Worm (Caenorhabditis elegans): ENCODE results near the gene F11C1.4.

Gene F11C1.4

ce11 chrX:12996161-12996560, 19.3 kb downstream of the F11C1.4 start:
- TF ChIP-seq B0310.2 (tag; optimal IDR thresholded peaks at IDR 0.05) (no peak), pes-1 (GFP tag; IDR thresholded peaks at IDR 0.05) (no peak), aly-1 (tag; optimal IDR thresholded peaks at IDR 0.05) (no peak), hmbx-1 (tag; optimal IDR thresholded peaks at IDR 0.05) (no peak), ceh-13 (GFP tag; optimal IDR thresholded peaks at IDR 0.05) (no peak)

- TF ChIP-seq ets-7 (tag; optimal IDR thresholded peaks at IDR 0.05) (no peak), tbx-37 (GFP tag; conservative IDR thresholded peaks at IDR 0.05) (no peak), aly-1 (tag; optimal IDR thresholded peaks at IDR 0.05) (no peak), hmg-4 (GFP tag; optimal IDR thresholded peaks at IDR 0.05) (no peak), ceh-13 (GFP tag; optimal IDR thresholded peaks at IDR 0.05) (no peak), F13C5.2 (tag; optimal IDR thresholded peaks at IDR 0.05) (no peak), scrt-1 (GFP tag; IDR thresholded peaks at IDR 0.05) (no peak), tra-4 (tag; optimal IDR thresholded peaks at IDR 0.05) (no peak), tbx-11 (GFP tag; IDR thresholded peaks at IDR 0.05) (no peak), ama-1 (optimal IDR thresholded peaks at IDR 0.05) (no peak), hnd-1 (tag; optimal IDR thresholded peaks at IDR 0.05) (no peak), hmbx-1 (tag; optimal IDR thresholded peaks at IDR 0.05) (no peak), pes-1 (GFP tag; IDR thresholded peaks at IDR 0.05) (no peak), B0310.2 (tag; optimal IDR thresholded peaks at IDR 0.05) (no peak), flt-1 (GFP tag; IDR thresholded peaks at IDR 0.05) (no peak), ceh-36 (tag; optimal IDR thresholded peaks at IDR 0.05) (no peak), sea-1 (GFP tag; conservative IDR thresholded peaks at IDR 0.05) (no peak)
These were observed 22.7 kb downstream of the F11C1.4 start for ce11 chrX:12999567-12999966.

- no peak for TF ChIP-seq flt-1 (GFP tag; IDR thresholded peaks at IDR 0.05)
- TF ChIP-seq ama-1 (optimal IDR thresholded peaks at IDR 0.05) = no peak
- no peak for TF ChIP-seq pes-1 (GFP tag; IDR thresholded peaks at IDR 0.05)
- no peak for TF ChIP-seq tbx-11 (GFP tag; IDR thresholded peaks at IDR 0.05)
- no peak for TF ChIP-seq scrt-1 (GFP tag; IDR thresholded peaks at IDR 0.05)
- TF ChIP-seq tbx-37 (GFP tag; conservative IDR thresholded peaks at IDR 0.05) = no peak
- no peak for TF ChIP-seq hmg-4 (GFP tag; optimal IDR thresholded peaks at IDR 0.05)
- TF ChIP-seq ceh-13 (GFP tag; optimal IDR thresholded peaks at IDR 0.05) = no peak
- TF ChIP-seq hnd-1 (tag; optimal IDR thresholded peaks at IDR 0.05) = no peak
- TF ChIP-seq B0310.2 (tag; optimal IDR thresholded peaks at IDR 0.05) = no peak
- no peak for TF ChIP-seq hmbx-1 (tag; optimal IDR thresholded peaks at IDR 0.05)
- TF ChIP-seq sea-1 (GFP tag; conservative IDR thresholded peaks at IDR 0.05) = no peak
- no peak for TF ChIP-seq tra-4 (tag; optimal IDR thresholded peaks at IDR 0.05)
- TF ChIP-seq ets-7 (tag; optimal IDR thresholded peaks at IDR 0.05) = no peak
These were observed 24.0 kb downstream of the F11C1.4 start for ce11 chrX:13000837-13001236.

ce11 chrX:13002322-13002721, 25.4 kb downstream of the F11C1.4 start:
- no peak for TF ChIP-seq B0310.2 (tag; optimal IDR thresholded peaks at IDR 0.05)

ce11 chrX:13003092-13003491, 26.2 kb downstream of the F11C1.4 start:
- TF ChIP-seq flt-1 (GFP tag; IDR thresholded peaks at IDR 0.05) (no peak), sea-1 (GFP tag; conservative IDR thresholded peaks at IDR 0.05) (no peak), tra-4 (tag; optimal IDR thresholded peaks at IDR 0.05) (no peak), pes-1 (GFP tag; IDR thresholded peaks at IDR 0.05) (no peak), ceh-13 (GFP tag; optimal IDR thresholded peaks at IDR 0.05) (no peak), tbx-11 (GFP tag; IDR thresholded peaks at IDR 0.05) (no peak)

ce11 chrX:13004491-13005093, 27.7 kb downstream of the F11C1.4 start:
- TF ChIP-seq flt-1 (GFP tag; IDR thresholded peaks at IDR 0.05) = no peak
- no peak for TF ChIP-seq sea-1 (GFP tag; conservative IDR thresholded peaks at IDR 0.05)
- TF ChIP-seq ceh-36 (tag; optimal IDR thresholded peaks at IDR 0.05) = no peak
- no peak for TF ChIP-seq hmbx-1 (tag; optimal IDR thresholded peaks at IDR 0.05)
- no peak for TF ChIP-seq aly-1 (tag; optimal IDR thresholded peaks at IDR 0.05)
- no peak for TF ChIP-seq ets-7 (tag; optimal IDR thresholded peaks at IDR 0.05)
- no peak for TF ChIP-seq ceh-13 (GFP tag; optimal IDR thresholded peaks at IDR 0.05)
- TF ChIP-seq B0310.2 (tag; optimal IDR thresholded peaks at IDR 0.05) = no peak
- no peak for TF ChIP-seq hnd-1 (tag; optimal IDR thresholded peaks at IDR 0.05)
- no peak for TF ChIP-seq ama-1 (optimal IDR thresholded peaks at IDR 0.05)
- TF ChIP-seq tbx-11 (GFP tag; IDR thresholded peaks at IDR 0.05) = no peak
- TF ChIP-seq tbx-37 (GFP tag; conservative IDR thresholded peaks at IDR 0.05) = no peak
- no peak for TF ChIP-seq hmg-4 (GFP tag; optimal IDR thresholded peaks at IDR 0.05)
- TF ChIP-seq F13C5.2 (tag; optimal IDR thresholded peaks at IDR 0.05) = no peak
- no peak for TF ChIP-seq pes-1 (GFP tag; IDR thresholded peaks at IDR 0.05)
- no peak for TF ChIP-seq tra-4 (tag; optimal IDR thresholded peaks at IDR 0.05)
- no peak for TF ChIP-seq scrt-1 (GFP tag; IDR thresholded peaks at IDR 0.05)

ce11 chrX:13005730-13006129, 28.9 kb downstream of the F11C1.4 start:
- TF ChIP-seq ets-7 (tag; optimal IDR thresholded peaks at IDR 0.05) (no peak), tra-4 (tag; optimal IDR thresholded peaks at IDR 0.05) (no peak), ceh-36 (tag; optimal IDR thresholded peaks at IDR 0.05) (no peak), scrt-1 (GFP tag; IDR thresholded peaks at IDR 0.05) (no peak), ceh-13 (GFP tag; optimal IDR thresholded peaks at IDR 0.05) (no peak), hmbx-1 (tag; optimal IDR thresholded peaks at IDR 0.05) (no peak)

ce11 chrX:13006328-13006727, 29.5 kb downstream of the F11C1.4 start:
- TF ChIP-seq sea-1 (GFP tag; conservative IDR thresholded peaks at IDR 0.05) (no peak), ceh-36 (tag; optimal IDR thresholded peaks at IDR 0.05) (no peak), ama-1 (optimal IDR thresholded peaks at IDR 0.05) (no peak), scrt-1 (GFP tag; IDR thresholded peaks at IDR 0.05) (no peak), F13C5.2 (tag; optimal IDR thresholded peaks at IDR 0.05) (no peak), tbx-11 (GFP tag; IDR thresholded peaks at IDR 0.05) (no peak)

Data from whole organism, early embryonic.